Worm (Caenorhabditis elegans): ENCODE measurements around the gene sec-20.

- TF ChIP-seq ztf-29 (GFP tag; IDR thresholded peaks at IDR 0.05) = no peak
- TF ChIP-seq med-1 (GFP tag; optimal IDR thresholded peaks at IDR 0.05; ENCODE audit: insufficient read depth) = no peak
- no peak for TF ChIP-seq ztf-23 (GFP tag; IDR thresholded peaks at IDR 0.05)
Measured at ce11 chrIII:235544-235943, 43.6 kb downstream of the sec-20 start, which contains the start of gene hpo-29.

All from whole organism, midembryonic.